Worm (Caenorhabditis elegans) whole organism, L2 larva: Measurements from ENCODE around the gene rga-3.

Experiments used
- ama-1 ChIP-seq: fragments of 150-350 bp; optimal IDR thresholded peaks from 2 replicates; lab custom pipeline; 2018; ENCODE audit warnings: inconsistent platforms
- blmp-1 ChIP-seq: sonication (generic microtip); optimal IDR thresholded peaks from 2 replicates; lab custom pipeline; 2017; ENCODE audit warnings: missing genetic modification characterization, mild to moderate bottlenecking, missing compliant biosample characterization, antibody characterized with exemption, moderate library complexity; ENCODE audit not compliant: insufficient read depth
- elt-1 ChIP-seq: fragments of 150-350 bp; optimal IDR thresholded peaks from 2 replicates; lab custom pipeline; 2014; ENCODE audit warnings: missing biosample characterization, missing genetic modification characterization
- lin-39 ChIP-seq: fragments of 150-350 bp; optimal IDR thresholded peaks from 2 replicates; lab custom pipeline; 2014; ENCODE audit warnings: missing biosample characterization, missing genetic modification reagents, missing genetic modification characterization
- nhr-11 ChIP-seq: fragments of 150-350 bp; optimal IDR thresholded peaks from 2 replicates; lab custom pipeline; 2014; ENCODE audit warnings: missing biosample characterization, missing genetic modification characterization
- nhr-25 ChIP-seq: fragments of 150-350 bp; sonication (generic microtip); optimal IDR thresholded peaks from 3 replicates; lab custom pipeline; 2014; ENCODE audit warnings: missing biosample characterization, missing genetic modification characterization
- sem-4 ChIP-seq: fragments of 150-350 bp; optimal IDR thresholded peaks from 2 replicates; lab custom pipeline; 2014; ENCODE audit warnings: missing biosample characterization, missing genetic modification reagents, missing genetic modification characterization
- unc-39 ChIP-seq: fragments of 150-350 bp; optimal IDR thresholded peaks from 2 replicates; lab custom pipeline; 2014; ENCODE audit warnings: missing biosample characterization, missing genetic modification characterization

- TF ChIP-seq unc-39 (tag; lab: Kevin White, UChicago) (no peak), elt-1 (tag; lab: Kevin White, UChicago) (no peak), ama-1 (lab: Kevin White, UChicago) (no peak), sem-4 (no peak), blmp-1 (no peak), lin-39 (tag; lab: Kevin White, UChicago) (no peak), nhr-25 (tag; lab: Kevin White, UChicago) (no peak), nhr-11 (tag; lab: Kevin White, UChicago) (no peak)
Observed at ce11 chrV:5746237-5746636, 28.6 kb downstream of the rga-3 start.
